Worm (Caenorhabditis elegans): ENCODE measurements around the gene ocr-1.

ocr-1 gene

ce11 chrV:10720303-10720847 is 43.8 kb upstream of the ocr-1 start:
- TF ChIP-seq flt-1 (GFP tag; IDR thresholded peaks at IDR 0.05) (no peak), pes-1 (GFP tag; IDR thresholded peaks at IDR 0.05) (no peak), tbx-37 (GFP tag; conservative IDR thresholded peaks at IDR 0.05) (no peak), aly-1 (tag; optimal IDR thresholded peaks at IDR 0.05) (no peak), tbx-11 (GFP tag; IDR thresholded peaks at IDR 0.05) (no peak), tra-4 (tag; optimal IDR thresholded peaks at IDR 0.05) (no peak), ets-7 (tag; optimal IDR thresholded peaks at IDR 0.05) (no peak), ceh-13 (GFP tag; optimal IDR thresholded peaks at IDR 0.05) (no peak), B0310.2 (tag; optimal IDR thresholded peaks at IDR 0.05) (no peak), ceh-36 (tag; optimal IDR thresholded peaks at IDR 0.05) (no peak), hmg-4 (GFP tag; optimal IDR thresholded peaks at IDR 0.05) (no peak), scrt-1 (GFP tag; IDR thresholded peaks at IDR 0.05) (no peak), hmbx-1 (tag; optimal IDR thresholded peaks at IDR 0.05) (no peak), sea-1 (GFP tag; conservative IDR thresholded peaks at IDR 0.05) (no peak)

- TF ChIP-seq B0310.2 (tag; optimal IDR thresholded peaks at IDR 0.05) (no peak), sea-1 (GFP tag; conservative IDR thresholded peaks at IDR 0.05) (no peak), hmg-4 (GFP tag; optimal IDR thresholded peaks at IDR 0.05) (no peak), F13C5.2 (tag; optimal IDR thresholded peaks at IDR 0.05) (no peak), pes-1 (GFP tag; IDR thresholded peaks at IDR 0.05) (no peak), ama-1 (optimal IDR thresholded peaks at IDR 0.05) (no peak), flt-1 (GFP tag; IDR thresholded peaks at IDR 0.05) (no peak)
Observed at ce11 chrV:10720876-10721275, 43.3 kb upstream of the ocr-1 start.

- TF ChIP-seq hnd-1 (tag; optimal IDR thresholded peaks at IDR 0.05): no peak
- TF ChIP-seq tbx-37 (GFP tag; conservative IDR thresholded peaks at IDR 0.05): no peak
- no peak for TF ChIP-seq tbx-11 (GFP tag; IDR thresholded peaks at IDR 0.05)
- TF ChIP-seq ama-1 (optimal IDR thresholded peaks at IDR 0.05): no peak
- TF ChIP-seq pes-1 (GFP tag; IDR thresholded peaks at IDR 0.05): no peak
- no peak for TF ChIP-seq aly-1 (tag; optimal IDR thresholded peaks at IDR 0.05)
- no peak for TF ChIP-seq B0310.2 (tag; optimal IDR thresholded peaks at IDR 0.05)
- TF ChIP-seq scrt-1 (GFP tag; IDR thresholded peaks at IDR 0.05): no peak
- no peak for TF ChIP-seq flt-1 (GFP tag; IDR thresholded peaks at IDR 0.05)
- TF ChIP-seq ceh-13 (GFP tag; optimal IDR thresholded peaks at IDR 0.05): no peak
Observed at ce11 chrV:10721304-10721703, 42.9 kb upstream of the ocr-1 start.

- TF ChIP-seq ets-7 (tag; optimal IDR thresholded peaks at IDR 0.05) (no peak), ama-1 (optimal IDR thresholded peaks at IDR 0.05) (no peak), tra-4 (tag; optimal IDR thresholded peaks at IDR 0.05) (no peak), sea-1 (GFP tag; conservative IDR thresholded peaks at IDR 0.05) (no peak), pes-1 (GFP tag; IDR thresholded peaks at IDR 0.05) (no peak), B0310.2 (tag; optimal IDR thresholded peaks at IDR 0.05) (no peak), scrt-1 (GFP tag; IDR thresholded peaks at IDR 0.05) (0 out of 2 replicates have a peak, but pooled peaks have one; percentile 36), hmg-4 (GFP tag; optimal IDR thresholded peaks at IDR 0.05) (no peak)
Observed at ce11 chrV:10721912-10722426, 42.2 kb upstream of the ocr-1 start.

ce11 chrV:10722595-10722994 is 41.6 kb upstream of the ocr-1 start:
- TF ChIP-seq tra-4 (tag; optimal IDR thresholded peaks at IDR 0.05) (no peak), ceh-36 (tag; optimal IDR thresholded peaks at IDR 0.05) (no peak), hnd-1 (tag; optimal IDR thresholded peaks at IDR 0.05) (no peak), F13C5.2 (tag; optimal IDR thresholded peaks at IDR 0.05) (no peak), pes-1 (GFP tag; IDR thresholded peaks at IDR 0.05) (no peak), hmg-4 (GFP tag; optimal IDR thresholded peaks at IDR 0.05) (no peak), flt-1 (GFP tag; IDR thresholded peaks at IDR 0.05) (no peak), aly-1 (tag; optimal IDR thresholded peaks at IDR 0.05) (no peak), ama-1 (optimal IDR thresholded peaks at IDR 0.05) (no peak), ets-7 (tag; optimal IDR thresholded peaks at IDR 0.05) (no peak), tbx-37 (GFP tag; conservative IDR thresholded peaks at IDR 0.05) (no peak), scrt-1 (GFP tag; IDR thresholded peaks at IDR 0.05) (no peak)

ce11 chrV:10723181-10723580 is 41.0 kb upstream of the ocr-1 start:
- TF ChIP-seq F13C5.2 (tag; optimal IDR thresholded peaks at IDR 0.05) (no peak), hnd-1 (tag; optimal IDR thresholded peaks at IDR 0.05) (no peak), ceh-36 (tag; optimal IDR thresholded peaks at IDR 0.05) (no peak), tbx-11 (GFP tag; IDR thresholded peaks at IDR 0.05) (no peak), pes-1 (GFP tag; IDR thresholded peaks at IDR 0.05) (no peak), hmbx-1 (tag; optimal IDR thresholded peaks at IDR 0.05) (no peak), ama-1 (optimal IDR thresholded peaks at IDR 0.05) (no peak), tra-4 (tag; optimal IDR thresholded peaks at IDR 0.05) (no peak), tbx-37 (GFP tag; conservative IDR thresholded peaks at IDR 0.05) (no peak), hmg-4 (GFP tag; optimal IDR thresholded peaks at IDR 0.05) (no peak), aly-1 (tag; optimal IDR thresholded peaks at IDR 0.05) (no peak), ets-7 (tag; optimal IDR thresholded peaks at IDR 0.05) (no peak), sea-1 (GFP tag; conservative IDR thresholded peaks at IDR 0.05) (no peak), ceh-13 (GFP tag; optimal IDR thresholded peaks at IDR 0.05) (no peak), flt-1 (GFP tag; IDR thresholded peaks at IDR 0.05) (no peak), B0310.2 (tag; optimal IDR thresholded peaks at IDR 0.05) (no peak)

ce11 chrV:10723583-10723982 is 40.6 kb upstream of the ocr-1 start:
- TF ChIP-seq flt-1 (GFP tag; IDR thresholded peaks at IDR 0.05) (no peak), hmbx-1 (tag; optimal IDR thresholded peaks at IDR 0.05) (no peak)

ce11 chrV:10724472-10724871 is 39.7 kb upstream of the ocr-1 start:
- no peak for TF ChIP-seq pes-1 (GFP tag; IDR thresholded peaks at IDR 0.05)

Data from whole organism, early embryonic.